Worm (Caenorhabditis elegans) whole organism, young adult: ENCODE measurements around the gene tag-77.
A peak's percentile ranks its signal among the peaks of the same experiment; 100 is the strongest.

Experiments used
- C17E4.6 ChIP-seq: fragments of 200-800 bp; sonication (Bioruptor generic); IDR thresholded peaks from 2 replicates; pipeline ENCODE4 v1.3.6; 2022; ENCODE audit warnings: missing genetic modification reagents, missing genetic modification characterization, missing compliant biosample characterization
- D2030.7 ChIP-seq: fragments of 200-800 bp; sonication (Bioruptor generic); IDR thresholded peaks from 2 replicates; pipeline ENCODE4 v1.3.6; 2022; ENCODE audit warnings: missing genetic modification reagents, missing genetic modification characterization, missing compliant biosample characterization
- F10E7.11 ChIP-seq: sonication (generic microtip); optimal IDR thresholded peaks from 2 replicates; lab custom pipeline; 2017; ENCODE audit warnings: mild to moderate bottlenecking, missing genetic modification characterization, moderate library complexity, missing compliant biosample characterization
- F33H1.4 ChIP-seq: fragments of 200-800 bp; sonication (Bioruptor generic); IDR thresholded peaks from 2 replicates; pipeline ENCODE4 v1.3.6; 2022; ENCODE audit warnings: missing genetic modification reagents, missing genetic modification characterization, missing compliant biosample characterization
- F37B4.10 ChIP-seq: fragments of 200-800 bp; sonication (Bioruptor generic); IDR thresholded peaks from 2 replicates; pipeline ENCODE4 v1.3.6; 2022; ENCODE audit warnings: missing genetic modification characterization, missing compliant biosample characterization
- F55B11.4 ChIP-seq: sonication (generic microtip); optimal IDR thresholded peaks from 2 replicates; lab custom pipeline; 2016; ENCODE audit warnings: missing compliant biosample characterization, missing genetic modification characterization, borderline replicate concordance; ENCODE audit not compliant: insufficient read depth
- F57A8.1 ChIP-seq: fragments of 200-800 bp; sonication (Bioruptor generic); optimal IDR thresholded peaks from 2 replicates; lab custom pipeline; 2018; ENCODE audit warnings: mild to moderate bottlenecking, missing genetic modification characterization, moderate library complexity, missing compliant biosample characterization
- Y53G8AR.9 ChIP-seq: fragments of 200-800 bp; sonication (Bioruptor generic); conservative IDR thresholded peaks from 2 replicates; pipeline ENCODE4 v1.3.6; 2022; ENCODE audit warnings: missing genetic modification reagents, missing genetic modification characterization, missing compliant biosample characterization
- Y56A3A.18 ChIP-seq: fragments of 200-800 bp; sonication (Bioruptor generic); IDR thresholded peaks from 2 replicates; pipeline ENCODE4 v1.3.6; 2022; ENCODE audit warnings: missing genetic modification reagents, missing genetic modification characterization, missing compliant biosample characterization
- attf-6 ChIP-seq: fragments of 200-800 bp; sonication (Bioruptor generic); IDR thresholded peaks from 2 replicates; pipeline ENCODE4 v1.3.6; 2022; ENCODE audit warnings: missing genetic modification reagents, missing genetic modification characterization, missing compliant biosample characterization
- bed-1 ChIP-seq: fragments of 200-800 bp; sonication (Bioruptor generic); IDR thresholded peaks from 2 replicates; pipeline ENCODE4 v1.3.6; 2022; ENCODE audit warnings: missing genetic modification reagents, missing genetic modification characterization, missing compliant biosample characterization
- bed-2 ChIP-seq: fragments of 200-800 bp; sonication (Bioruptor generic); IDR thresholded peaks from 2 replicates; pipeline ENCODE4 v1.3.6; 2022; ENCODE audit warnings: missing genetic modification reagents, missing genetic modification characterization, missing compliant biosample characterization
- ccch-3 ChIP-seq: fragments of 200-800 bp; sonication (Bioruptor generic); optimal IDR thresholded peaks from 2 replicates; lab custom pipeline; 2018; ENCODE audit warnings: mild to moderate bottlenecking, missing genetic modification characterization, missing compliant biosample characterization
- cebp-1 ChIP-seq, 2 experiments: fragments of 200-800 bp in 1 of 2; sonication (Bioruptor generic) in 1 of 2; sonication (generic microtip) in 1 of 2; IDR thresholded peaks in 1 of 2; optimal IDR thresholded peaks in 1 of 2; 2 replicates each; pipeline versions ENCODE4 v1.3.6 to Lab custom; 2017 to 2022; ENCODE audit warnings: missing compliant biosample characterization in 2 of 2, missing genetic modification characterization in 2 of 2, mild to moderate bottlenecking in 1 of 2, missing genetic modification reagents in 1 of 2, moderate library complexity in 1 of 2
- ceh-58 ChIP-seq: fragments of 200-800 bp; sonication (Bioruptor generic); IDR thresholded peaks from 2 replicates; pipeline ENCODE4 v1.3.6; 2022; ENCODE audit warnings: missing genetic modification characterization, missing compliant biosample characterization
- ceh-79 ChIP-seq: sonication (generic microtip); optimal IDR thresholded peaks from 2 replicates; lab custom pipeline; 2017; ENCODE audit warnings: mild to moderate bottlenecking, missing genetic modification characterization, missing compliant biosample characterization
- dox-1 ChIP-seq: fragments of 200-800 bp; sonication (Bioruptor generic); IDR thresholded peaks from 2 replicates; pipeline ENCODE4 v1.3.6; 2022; ENCODE audit warnings: missing genetic modification reagents, missing genetic modification characterization, missing compliant biosample characterization
- efl-1 ChIP-seq: fragments of 150-350 bp; optimal IDR thresholded peaks from 2 replicates; lab custom pipeline; 2014; ENCODE audit warnings: missing biosample characterization, missing genetic modification reagents, missing genetic modification characterization
- egl-44 ChIP-seq: fragments of 200-800 bp; sonication (Bioruptor generic); IDR thresholded peaks from 2 replicates; pipeline ENCODE4 v1.3.6; 2022; ENCODE audit warnings: missing genetic modification reagents, missing genetic modification characterization, missing compliant biosample characterization
- egrh-3 ChIP-seq: fragments of 200-800 bp; sonication (Bioruptor generic); IDR thresholded peaks from 2 replicates; pipeline ENCODE4 v1.3.6; 2022; ENCODE audit warnings: missing genetic modification reagents, missing genetic modification characterization, missing compliant biosample characterization
- ekl-4 ChIP-seq: fragments of 200-800 bp; sonication (Bioruptor generic); IDR thresholded peaks from 2 replicates; pipeline ENCODE4 v1.3.6; 2022; ENCODE audit warnings: missing genetic modification reagents, missing genetic modification characterization, missing compliant biosample characterization
- ets-4 ChIP-seq: fragments of 200-800 bp; sonication (Bioruptor generic); optimal IDR thresholded peaks from 2 replicates; lab custom pipeline; 2018; ENCODE audit warnings: mild to moderate bottlenecking, missing genetic modification characterization, missing compliant biosample characterization
- fkh-3 ChIP-seq: sonication (generic microtip); optimal IDR thresholded peaks from 2 replicates; lab custom pipeline; 2016; ENCODE audit warnings: mild to moderate bottlenecking, missing genetic modification characterization, missing compliant biosample characterization
- hlh-26 ChIP-seq: fragments of 200-800 bp; sonication (Bioruptor generic); conservative IDR thresholded peaks from 2 replicates; pipeline ENCODE4 v1.3.6; 2022; ENCODE audit warnings: missing genetic modification reagents, missing genetic modification characterization, missing compliant biosample characterization
- hmg-1.2 ChIP-seq: fragments of 200-800 bp; sonication (Bioruptor generic); IDR thresholded peaks from 2 replicates; pipeline ENCODE4 v1.3.6; 2022; ENCODE audit warnings: missing genetic modification reagents, missing genetic modification characterization, missing compliant biosample characterization
- lag-1 ChIP-seq: fragments of 200-800 bp; sonication (Bioruptor generic); IDR thresholded peaks from 2 replicates; pipeline ENCODE4 v1.3.6; 2022; ENCODE audit warnings: missing genetic modification reagents, missing genetic modification characterization, missing compliant biosample characterization
- lin-35 ChIP-seq, 3 experiments: fragments of 150-350 bp in 2 of 3; sonication (generic microtip) in 1 of 3; optimal IDR thresholded peaks; 2 replicates each; lab custom pipeline; 2014 to 2018; ENCODE audit warnings: missing biosample characterization in 3 of 3, missing genetic modification characterization in 3 of 3, missing genetic modification reagents in 3 of 3
- lsl-1 ChIP-seq: fragments of 200-800 bp; sonication (Bioruptor generic); optimal IDR thresholded peaks from 2 replicates; lab custom pipeline; 2018; ENCODE audit warnings: mild to moderate bottlenecking, missing genetic modification characterization, moderate library complexity, missing compliant biosample characterization
- mel-28 ChIP-seq: sonication (generic microtip); optimal IDR thresholded peaks from 2 replicates; lab custom pipeline; 2016; ENCODE audit warnings: borderline replicate concordance, mild to moderate bottlenecking, missing genetic modification characterization, missing compliant biosample characterization
- mes-4 ChIP-seq: sonication (generic microtip); optimal IDR thresholded peaks from 2 replicates; lab custom pipeline; 2016; ENCODE audit warnings: missing genotype, missing genetic modification characterization, missing compliant biosample characterization
- nfya-2 ChIP-seq: fragments of 200-800 bp; sonication (Bioruptor generic); IDR thresholded peaks from 2 replicates; pipeline ENCODE4 v1.3.6; 2022; ENCODE audit warnings: missing genetic modification reagents, missing genetic modification characterization, missing compliant biosample characterization
- nfyb-1 ChIP-seq: fragments of 200-800 bp; sonication (Bioruptor generic); IDR thresholded peaks from 2 replicates; pipeline ENCODE4 v1.3.6; 2022; ENCODE audit warnings: missing genetic modification reagents, missing genetic modification characterization, missing compliant biosample characterization
- nhr-120 ChIP-seq: fragments of 200-800 bp; sonication (Bioruptor generic); IDR thresholded peaks from 2 replicates; pipeline ENCODE4 v1.3.6; 2022; ENCODE audit warnings: missing genetic modification characterization, missing compliant biosample characterization
- nhr-80 ChIP-seq: sonication (generic microtip); optimal IDR thresholded peaks from 2 replicates; lab custom pipeline; 2016; ENCODE audit warnings: missing genetic modification characterization, missing compliant biosample characterization
- nhr-90 ChIP-seq: sonication (generic microtip); optimal IDR thresholded peaks from 2 replicates; lab custom pipeline; 2016; ENCODE audit warnings: missing genotype, mild to moderate bottlenecking, missing genetic modification characterization, missing compliant biosample characterization
- pbrm-1 ChIP-seq: fragments of 200-800 bp; sonication (Bioruptor generic); IDR thresholded peaks from 2 replicates; pipeline ENCODE4 v1.3.6; 2022; ENCODE audit warnings: missing genetic modification reagents, missing genetic modification characterization, missing compliant biosample characterization
- rcor-1 ChIP-seq: fragments of 200-800 bp; sonication (Bioruptor generic); IDR thresholded peaks from 2 replicates; pipeline ENCODE4 v1.3.6; 2022; ENCODE audit warnings: missing genetic modification reagents, missing genetic modification characterization, missing compliant biosample characterization
- rec-8 ChIP-seq, 2 experiments: sonication (generic microtip); optimal IDR thresholded peaks; 2 replicates each; lab custom pipeline; 2016; ENCODE audit warnings: mild to moderate bottlenecking in 2 of 2, missing genetic modification characterization in 2 of 2, missing genetic modification reagents in 2 of 2, missing genotype in 2 of 2, missing biosample characterization in 1 of 2, missing compliant biosample characterization in 1 of 2, moderate library complexity in 1 of 2
- repo-1 ChIP-seq: sonication (generic microtip); optimal IDR thresholded peaks from 2 replicates; lab custom pipeline; 2017; ENCODE audit warnings: mild to moderate bottlenecking, missing genetic modification characterization, missing compliant biosample characterization
- snpc-1.3 ChIP-seq: sonication (generic microtip); optimal IDR thresholded peaks from 2 replicates; lab custom pipeline; 2017; ENCODE audit warnings: missing genetic modification characterization, mild to moderate bottlenecking, missing compliant biosample characterization, antibody characterized with exemption, moderate library complexity, missing genotype, missing genetic modification reagents; ENCODE audit not compliant: insufficient read depth
- snpc-3.4 ChIP-seq: sonication (generic microtip); optimal IDR thresholded peaks from 2 replicates; lab custom pipeline; 2017; ENCODE audit warnings: missing genetic modification characterization, mild to moderate bottlenecking, missing compliant biosample characterization, antibody characterized with exemption, moderate library complexity, missing genotype, missing genetic modification reagents
- tbp1 ChIP-seq: fragments of 200-800 bp; sonication (Bioruptor generic); optimal IDR thresholded peaks from 2 replicates; lab custom pipeline; 2018; ENCODE audit warnings: mild to moderate bottlenecking, missing genetic modification characterization, missing compliant biosample characterization
- tlf-1 ChIP-seq: fragments of 200-800 bp; sonication (Bioruptor generic); optimal IDR thresholded peaks from 2 replicates; lab custom pipeline; 2018; ENCODE audit warnings: mild to moderate bottlenecking, missing genetic modification characterization, missing compliant biosample characterization
- unc-130 ChIP-seq: sonication (generic microtip); optimal IDR thresholded peaks from 2 replicates; lab custom pipeline; 2016; ENCODE audit warnings: missing genetic modification reagents, missing genetic modification characterization, missing compliant biosample characterization
- zfh-2 ChIP-seq: fragments of 200-800 bp; sonication (Bioruptor generic); conservative IDR thresholded peaks from 2 replicates; pipeline ENCODE4 v1.3.6; 2022; ENCODE audit warnings: missing genetic modification reagents, missing genetic modification characterization, missing compliant biosample characterization

tag-77 gene

DNA sequence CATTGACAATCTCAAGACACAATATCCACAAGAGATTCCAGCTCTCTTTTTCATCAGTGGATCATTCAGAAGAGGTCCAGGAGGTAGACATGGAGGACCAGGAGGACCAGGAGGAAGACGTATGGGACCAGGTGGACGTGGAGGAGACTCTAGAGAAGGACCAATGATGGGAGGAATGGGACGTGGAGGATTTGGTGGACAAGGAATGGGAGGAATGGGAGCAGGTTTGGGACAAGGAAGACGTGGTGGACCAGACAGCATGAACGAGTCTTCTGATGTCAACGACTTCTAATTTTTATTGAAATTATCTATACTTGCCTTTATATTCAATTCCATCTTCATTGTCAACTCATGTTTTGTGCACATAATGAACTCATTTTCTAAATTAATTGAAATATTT is 22.3 kb downstream of the tag-77 start:
- no peak for TF ChIP-seq hmg-1.2 (GFP tag; lab: Robert Waterston, UW)
- TF ChIP-seq zfh-2 (GFP tag; lab: Robert Waterston, UW), result 0 out of 2 replicates have a peak, but pooled peaks have one; percentile 25

DNA sequence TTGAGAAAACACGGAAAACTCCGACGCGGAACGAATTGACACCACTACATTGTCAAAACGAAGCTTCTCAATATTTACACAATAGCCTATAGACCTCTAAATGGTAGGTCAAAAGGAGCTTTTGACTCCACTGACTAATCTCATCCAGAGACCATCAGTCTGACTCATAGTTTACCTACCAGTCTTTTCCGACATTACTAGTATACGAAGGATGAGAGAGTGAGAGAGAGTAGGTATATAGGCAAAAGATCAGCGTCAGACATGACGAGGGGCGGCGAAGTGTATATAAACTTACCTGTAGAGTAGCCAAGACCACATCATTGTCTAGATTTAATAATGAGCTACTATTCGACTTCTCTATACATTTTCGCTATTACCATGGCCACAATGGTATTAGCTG is 23.2 kb downstream of the tag-77 start, which contains the start of gene srlf-3:
TSS of gene srlf-3 (plus strand) at position 301 of the 400 bp plus-strand sequence.
- TF ChIP-seq F55B11.4 (no peak), efl-1 (GFP tag; lab: Kevin White, UChicago) (no peak), ekl-4 (GFP tag; lab: Robert Waterston, UW) (no peak), nfya-2 (GFP tag; lab: Robert Waterston, UW) (no peak), nhr-120 (GFP tag; lab: Robert Waterston, UW) (no peak), ceh-79 (tag; lab: Kevin White, UChicago) (no peak), bed-2 (GFP tag; lab: Robert Waterston, UW) (no peak), nfyb-1 (no peak), mel-28 (no peak), snpc-3.4 (no peak), F33H1.4 (GFP tag; lab: Robert Waterston, UW) (no peak), ccch-3 (no peak), cebp-1 (GFP tag; IDR thresholded peaks at IDR 0.05; lab: Robert Waterston, UW) (no peak), cebp-1 (tag; optimal IDR thresholded peaks at IDR 0.05; lab: Kevin White, UChicago) (no peak), F37B4.10 (no peak), egrh-3 (GFP tag; lab: Robert Waterston, UW) (no peak), tlf-1 (no peak), rcor-1 (GFP tag; lab: Robert Waterston, UW) (no peak)

ce11 chrIV:8481308-8481707 is 29.0 kb downstream of the tag-77 start, which contains the start of gene spp-8:
spp-8 (plus strand) TSS chrIV:8481664.
- TF ChIP-seq lag-1 (GFP tag; lab: Robert Waterston, UW) (no peak), ccch-3 (no peak), dox-1 (GFP tag; lab: Robert Waterston, UW) (0 out of 2 replicates have a peak, but pooled peaks have one; percentile 22), F10E7.11 (tag; lab: Kevin White, UChicago) (no peak), rec-8 (tag; optimal IDR thresholded peaks at IDR 0.05; lab: Kevin White, UChicago) (no peak), Y56A3A.18 (GFP tag; lab: Robert Waterston, UW) (no peak), C17E4.6 (no peak), hlh-26 (GFP tag; lab: Robert Waterston, UW) (no peak), pbrm-1 (no peak), unc-130 (GFP tag; lab: Kevin White, UChicago) (no peak), F37B4.10 (no peak), lsl-1 (GFP tag; lab: Kevin White, UChicago) (no peak), ets-4 (GFP tag; lab: Kevin White, UChicago) (peak; percentile 87), Y53G8AR.9 (no peak), fkh-3 (tag; lab: Kevin White, UChicago) (no peak), nhr-80 (peak; percentile 94), nhr-90 (tag; lab: Kevin White, UChicago) (peak; percentile 41), tlf-1 (no peak), egl-44 (GFP tag; lab: Robert Waterston, UW) (peak; percentile 39; the same call in 1 of the 2 replicates), F57A8.1 (GFP tag; lab: Kevin White, UChicago) (no peak), snpc-3.4 (no peak), mes-4 (tag; lab: Kevin White, UChicago) (no peak), D2030.7 (no peak), attf-6 (GFP tag; lab: Robert Waterston, UW) (no peak), bed-1 (GFP tag; lab: Robert Waterston, UW) (no peak), ceh-58 (GFP tag; lab: Robert Waterston, UW) (no peak), snpc-1.3 (tag; lab: Kevin White, UChicago) (no peak), repo-1 (tag; lab: Kevin White, UChicago) (no peak), tbp1 (GFP tag; lab: Kevin White, UChicago) (peak; percentile 1), lin-35 (GFP tag; optimal IDR thresholded peaks at IDR 0.05; lab: Kevin White, UChicago) (no peak)
